Fruit fly (Drosophila melanogaster) whole organism, prepupa: Measurements from ENCODE around the gene GCC88.

Source experiments
- CG1621 ChIP-seq: fragments of 200-800 bp; sonication (Bioruptor generic); optimal IDR thresholded peaks from 3 replicates; lab custom pipeline; 2018; ENCODE audit warnings: missing biosample characterization, mild to moderate bottlenecking, missing genetic modification characterization
- CG16779 ChIP-seq: fragments of 200-800 bp; sonication (Bioruptor generic); optimal IDR thresholded peaks from 3 replicates; lab custom pipeline; 2017; ENCODE audit warnings: missing biosample characterization, mild to moderate bottlenecking, missing genetic modification characterization
- CG3032 ChIP-seq: fragments of 200-800 bp; optimal IDR thresholded peaks from 2 replicates; lab custom pipeline; 2019; ENCODE audit warnings: missing biosample characterization, mild to moderate bottlenecking, missing genetic modification characterization, moderate library complexity
- CG6792 ChIP-seq: fragments of 200-800 bp; sonication (Bioruptor generic); optimal IDR thresholded peaks from 3 replicates; lab custom pipeline; 2016; ENCODE audit warnings: missing biosample characterization, missing genetic modification characterization
- CG6854 ChIP-seq: fragments of 200-800 bp; sonication (Bioruptor generic); optimal IDR thresholded peaks from 2 replicates; lab custom pipeline; 2017; ENCODE audit warnings: missing biosample characterization, mild to moderate bottlenecking, missing genetic modification characterization
- CG8319 ChIP-seq: fragments of 200-800 bp; sonication (Bioruptor generic); optimal IDR thresholded peaks from 3 replicates; lab custom pipeline; 2016; ENCODE audit warnings: missing biosample characterization, missing genetic modification characterization
- Hr39 ChIP-seq: fragments of 200-800 bp; sonication (Bioruptor generic); optimal IDR thresholded peaks from 2 replicates; lab custom pipeline; 2016; ENCODE audit warnings: missing biosample characterization, missing genetic modification characterization
- Hr4 ChIP-seq: fragments of 200-800 bp; sonication (Bioruptor generic); optimal IDR thresholded peaks from 3 replicates; lab custom pipeline; 2016; ENCODE audit warnings: missing biosample characterization, missing genetic modification characterization
- Sox15 ChIP-seq: fragments of 200-800 bp; sonication (Bioruptor generic); optimal IDR thresholded peaks from 3 replicates; lab custom pipeline; 2016; ENCODE audit warnings: missing biosample characterization, missing genetic modification characterization
- cyc ChIP-seq: fragments of 200-800 bp; sonication (Bioruptor generic); optimal IDR thresholded peaks from 3 replicates; lab custom pipeline; 2016; ENCODE audit warnings: missing biosample characterization, missing genetic modification characterization
- lz ChIP-seq: fragments of 200-800 bp; sonication (Bioruptor generic); optimal IDR thresholded peaks from 3 replicates; lab custom pipeline; 2016; ENCODE audit warnings: missing biosample characterization, missing genetic modification characterization
- spab ChIP-seq: fragments of 200-800 bp; sonication (Bioruptor generic); optimal IDR thresholded peaks from 2 replicates; lab custom pipeline; 2017; ENCODE audit warnings: missing biosample characterization, mild to moderate bottlenecking, missing genetic modification characterization, missing genetic modification reagents
- svp ChIP-seq: fragments of 200-800 bp; sonication (Bioruptor generic); peaks from one replicate; lab custom pipeline; 2016; ENCODE audit warnings: missing biosample characterization, missing genetic modification characterization

- TF ChIP-seq Sox15 (GFP tag; lab: Kevin White, UChicago) (no peak), CG6854 (GFP tag; lab: Kevin White, UChicago) (no peak), svp (GFP tag; lab: Kevin White, UChicago) (no peak), CG16779 (tag; lab: Kevin White, UChicago) (no peak), CG3032 (no peak), Hr39 (GFP tag; lab: Kevin White, UChicago) (no peak), cyc (GFP tag; lab: Kevin White, UChicago) (no peak), CG8319 (GFP tag; lab: Kevin White, UChicago) (no peak), Hr4 (GFP tag; lab: Kevin White, UChicago) (no peak), spab (GFP tag; lab: Kevin White, UChicago) (no peak), CG6792 (GFP tag; lab: Kevin White, UChicago) (no peak), CG1621 (tag; lab: Kevin White, UChicago) (no peak), lz (no peak)
These were observed 31.1 kb downstream of the GCC88 start for dm6 chr3R:11199227-11199835.
